Worm (Caenorhabditis elegans) whole organism, L4/young adult: Measurements from ENCODE around the gene C16D9.1.

Experiments used
- dao-5 ChIP-seq: sonication (generic microtip); optimal IDR thresholded peaks from 2 replicates; lab custom pipeline; 2016; ENCODE audit warnings: missing genotype, missing genetic modification characterization, moderate library complexity, missing compliant biosample characterization
- him-1 ChIP-seq: sonication (generic microtip); optimal IDR thresholded peaks from 2 replicates; lab custom pipeline; 2016; ENCODE audit warnings: missing genotype, missing genetic modification reagents, missing genetic modification characterization, missing compliant biosample characterization

DNA sequence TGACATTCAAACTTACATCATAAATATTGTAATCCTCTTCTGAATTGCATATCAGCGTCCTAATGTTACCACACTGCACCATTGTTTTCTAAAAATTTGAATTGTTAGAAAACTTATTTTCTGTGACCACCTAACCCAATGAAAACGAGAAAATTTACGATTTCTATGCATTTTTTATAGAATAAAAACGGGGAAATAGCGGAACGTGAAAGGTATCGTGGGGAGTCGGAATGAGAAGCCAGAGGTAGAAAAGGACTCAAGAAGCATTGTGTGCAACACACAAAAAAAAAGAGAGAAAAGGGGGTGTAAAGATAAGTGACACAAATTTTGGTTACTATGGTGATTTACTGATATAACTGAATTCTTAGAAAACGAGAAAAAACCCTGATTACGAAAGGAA lies 8.9 kb upstream of the C16D9.1 start, which contains the start of gene C16D9.6:
- TF ChIP-seq dao-5 (tag; lab: Kevin White, UChicago) (no peak), him-1 (tag; lab: Kevin White, UChicago) (no peak)
